Worm (Caenorhabditis elegans) whole organism, late embryonic: ENCODE measurements around the gene clx-1.

Experiments
- ceh-9 ChIP-seq: sonication (generic microtip); optimal IDR thresholded peaks from 2 replicates; lab custom pipeline; 2016; ENCODE audit warnings: mild to moderate bottlenecking, missing genetic modification characterization, inconsistent platforms, missing compliant biosample characterization
- nfya-1 ChIP-seq: sonication (generic microtip); optimal IDR thresholded peaks from 2 replicates; lab custom pipeline; 2017; ENCODE audit warnings: missing genetic modification characterization, mild to moderate bottlenecking, missing compliant biosample characterization, antibody characterized with exemption, moderate library complexity
- pha-4 ChIP-seq: fragments of 150-350 bp; optimal IDR thresholded peaks from 2 replicates; lab custom pipeline; 2018; ENCODE audit warnings: missing biosample characterization, missing genetic modification reagents, missing genetic modification characterization
- pqm-1 ChIP-seq: sonication (generic microtip); optimal IDR thresholded peaks from 2 replicates; lab custom pipeline; 2016; ENCODE audit warnings: missing genetic modification characterization, missing compliant biosample characterization
- ttx-3 ChIP-seq: sonication (generic microtip); optimal IDR thresholded peaks from 2 replicates; lab custom pipeline; 2016; ENCODE audit warnings: missing genetic modification reagents, missing genetic modification characterization, missing compliant biosample characterization

- TF ChIP-seq nfya-1 (tag; lab: Kevin White, UChicago), result no peak
- no peak for TF ChIP-seq pqm-1
- TF ChIP-seq ttx-3, result no peak
- TF ChIP-seq pha-4 (tag; lab: Kevin White, UChicago), result no peak
- no peak for TF ChIP-seq ceh-9 (tag; lab: Kevin White, UChicago)
Measured at ce11 chrIV:7775725-7776124, 41.3 kb downstream of the clx-1 start, which contains the start of gene swd-2.1.
